Fruit fly (Drosophila melanogaster) Kc167 (cell line): ENCODE data around the gene lic.

ENCODE experiments used
- Myc ChIP-seq: fragments of >200 bp; optimal IDR thresholded peaks from 2 replicates; lab custom pipeline; 2017; ENCODE audit warnings: missing external identifiers
- Sin3A ChIP-seq: fragments of >200 bp; optimal IDR thresholded peaks from 2 replicates; lab custom pipeline; 2018; ENCODE audit warnings: missing external identifiers
- h ChIP-seq: fragments of >200 bp; optimal IDR thresholded peaks from 3 replicates; lab custom pipeline; 2018; ENCODE audit warnings: missing external identifiers
- insv ChIP-seq: fragments of >200 bp; optimal IDR thresholded peaks from 3 replicates; lab custom pipeline; 2018; ENCODE audit warnings: missing external identifiers
- psq ChIP-seq: fragments of >200 bp; optimal IDR thresholded peaks from 2 replicates; lab custom pipeline; 2017; ENCODE audit warnings: missing external identifiers
- ttk ChIP-seq: sonication (Bioruptor generic); optimal IDR thresholded peaks from 2 replicates; lab custom pipeline; 2017; ENCODE audit warnings: missing external identifiers

DNA sequence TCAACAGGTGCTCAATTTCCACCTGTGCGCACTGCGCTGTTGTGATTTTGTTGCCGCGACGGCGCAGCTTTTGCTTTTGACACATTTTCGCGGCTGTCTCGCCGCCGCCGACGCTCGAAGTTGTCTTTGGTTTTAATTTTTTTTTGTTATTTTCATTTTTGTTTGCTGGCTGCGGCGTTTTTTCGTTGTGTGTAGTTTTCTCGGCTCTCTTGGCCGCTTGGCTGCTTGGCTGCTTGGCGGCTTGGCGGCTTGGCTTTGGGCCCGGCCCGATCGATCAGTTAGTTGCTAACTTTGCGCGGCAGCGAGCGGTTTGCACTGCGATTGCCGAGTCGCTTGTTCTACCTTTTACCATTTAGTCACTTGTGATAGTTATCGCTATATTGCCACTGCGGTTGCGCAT, 23.9 kb downstream of the lic start, which contains the start of gene CG42237:
- no peak for TF ChIP-seq insv (lab: Kevin White, UChicago)
- no peak for TF ChIP-seq h (lab: Kevin White, UChicago)
- TF ChIP-seq psq (lab: Kevin White, UChicago) = no peak
- no peak for TF ChIP-seq Sin3A (lab: Kevin White, UChicago)
- no peak for TF ChIP-seq Myc (lab: Kevin White, UChicago)
- no peak for TF ChIP-seq ttk
